Worm (Caenorhabditis elegans): ENCODE data around the gene srh-308.

srh-308 gene

ce11 chrV:14027384-14027783, 10.0 kb upstream of the srh-308 start, which contains the start of gene T08G5.3:
Gene T08G5.3, minus strand, starts transcription at chrV:14027484.
- TF ChIP-seq egl-27 (tag; optimal IDR thresholded peaks at IDR 0.05) (no peak), lin-39 (tag; optimal IDR thresholded peaks at IDR 0.05) (no peak), R02D3.7 (tag; optimal IDR thresholded peaks at IDR 0.05) (no peak), ztf-4 (tag; optimal IDR thresholded peaks at IDR 0.05) (no peak), mml-1 (tag; optimal IDR thresholded peaks at IDR 0.05) (no peak), nhr-43 (tag; optimal IDR thresholded peaks at IDR 0.05; ENCODE audit: poor library complexity, severe bottlenecking) (no peak), nhr-12 (tag; optimal IDR thresholded peaks at IDR 0.05) (no peak), nhr-77 (tag; optimal IDR thresholded peaks at IDR 0.05) (no peak), ama-1 (optimal IDR thresholded peaks at IDR 0.05) (no peak), ZK546.5 (tag; optimal IDR thresholded peaks at IDR 0.05) (no peak), ztf-11 (tag; optimal IDR thresholded peaks at IDR 0.05) (no peak), nhr-25 (tag; optimal IDR thresholded peaks at IDR 0.05) (no peak), zag-1 (tag; optimal IDR thresholded peaks at IDR 0.05) (no peak), eor-1 (tag; optimal IDR thresholded peaks at IDR 0.05) (no peak), pha-4 (tag; optimal IDR thresholded peaks at IDR 0.05) (no peak), aly-2 (tag; optimal IDR thresholded peaks at IDR 0.05) (no peak), unc-62 (GFP tag; optimal IDR thresholded peaks at IDR 0.05) (no peak), nhr-76 (tag; optimal IDR thresholded peaks at IDR 0.05) (no peak), hmg-11 (tag; optimal IDR thresholded peaks at IDR 0.05) (no peak), nhr-237 (tag; optimal IDR thresholded peaks at IDR 0.05) (no peak)

ce11 chrV:14026194-14026593, 8.8 kb upstream of the srh-308 start, which contains the start of gene T08G5.2:
Gene T08G5.2, minus strand, starts transcription at chrV:14026294.
- no peak for TF ChIP-seq ceh-16 (tag; optimal IDR thresholded peaks at IDR 0.05)

- no peak for TF ChIP-seq jun-1 (tag; optimal IDR thresholded peaks at IDR 0.05)
- TF ChIP-seq snpc-4 (tag; optimal IDR thresholded peaks at IDR 0.05), result no peak
- no peak for TF ChIP-seq ceh-16 (tag; optimal IDR thresholded peaks at IDR 0.05)
- no peak for TF ChIP-seq lsy-12 (tag; optimal IDR thresholded peaks at IDR 0.05)
- no peak for TF ChIP-seq mdl-1 (tag; optimal IDR thresholded peaks at IDR 0.05)
- no peak for TF ChIP-seq nhr-12 (tag; optimal IDR thresholded peaks at IDR 0.05)
- TF ChIP-seq elt-1 (tag; optimal IDR thresholded peaks at IDR 0.05), result no peak
- no peak for TF ChIP-seq eor-1 (tag; optimal IDR thresholded peaks at IDR 0.05)
- no peak for TF ChIP-seq R02D3.7 (tag; optimal IDR thresholded peaks at IDR 0.05)
- no peak for TF ChIP-seq ceh-28 (tag; optimal IDR thresholded peaks at IDR 0.05)
- TF ChIP-seq fos-1 (tag; optimal IDR thresholded peaks at IDR 0.05), result no peak
- no peak for TF ChIP-seq nhr-23 (tag; optimal IDR thresholded peaks at IDR 0.05)
- no peak for TF ChIP-seq nhr-43 (tag; optimal IDR thresholded peaks at IDR 0.05; ENCODE audit: poor library complexity, severe bottlenecking)
Observed at ce11 chrV:14023074-14023473, 5.7 kb upstream of the srh-308 start, which contains the start of gene T08G5.15. Gene T08G5.15, minus strand, starts transcription at chrV:14023174.

ce11 chrV:14018640-14019039, 1.3 kb upstream of the srh-308 start, which contains the start of the genes mtl-2 and T08G5.1:
Gene mtl-2, minus strand, starts transcription at chrV:14018673.
Gene T08G5.1, plus strand, starts transcription at chrV:14018766.
- TF ChIP-seq nhr-28 (tag; optimal IDR thresholded peaks at IDR 0.05), result no peak
- TF ChIP-seq pqm-1 (tag; optimal IDR thresholded peaks at IDR 0.05), result peak; percentile 28
- TF ChIP-seq elt-2 (tag; optimal IDR thresholded peaks at IDR 0.05), result peak; percentile 75

- TF ChIP-seq egl-5 (tag; optimal IDR thresholded peaks at IDR 0.05), result no peak
- TF ChIP-seq tbx-2 (tag; optimal IDR thresholded peaks at IDR 0.05), result no peak
- no peak for TF ChIP-seq nhr-77 (tag; optimal IDR thresholded peaks at IDR 0.05)
- TF ChIP-seq jun-1 (tag; optimal IDR thresholded peaks at IDR 0.05), result no peak
- no peak for TF ChIP-seq pha-4 (tag; optimal IDR thresholded peaks at IDR 0.05)
- TF ChIP-seq nhr-67 (tag; optimal IDR thresholded peaks at IDR 0.05), result no peak
- TF ChIP-seq ceh-16 (tag; optimal IDR thresholded peaks at IDR 0.05), result no peak
- TF ChIP-seq ceh-9 (tag; optimal IDR thresholded peaks at IDR 0.05), result no peak
Observed at ce11 chrV:14014395-14014794, 3.0 kb downstream of the srh-308 start, which contains the start of gene end-3. Gene end-3, plus strand, starts transcription at chrV:14014695.

Measured in whole organism, L3 larva.